Worm (Caenorhabditis elegans): Measurements from ENCODE around the gene W03G11.4.

ce11 chrX:12121285-12121684, 28.3 kb upstream of the W03G11.4 start, which contains the start of gene lgc-17:
- TF ChIP-seq ztf-29 (GFP tag; IDR thresholded peaks at IDR 0.05) (no peak), med-1 (GFP tag; optimal IDR thresholded peaks at IDR 0.05; ENCODE audit: insufficient read depth) (no peak), flt-1 (GFP tag; IDR thresholded peaks at IDR 0.05) (no peak), ref-1 (GFP tag; conservative IDR thresholded peaks at IDR 0.05) (no peak), cog-1 (tag; optimal IDR thresholded peaks at IDR 0.05) (no peak), T22C8.4 (GFP tag; IDR thresholded peaks at IDR 0.05) (no peak)
